Fruit fly (Drosophila melanogaster): ENCODE data around the gene PNUTS.
A peak's percentile ranks its signal among the peaks of the same experiment; 100 is the strongest.

PNUTS gene

dm6 chr2L:886743-887142, 16.5 kb downstream of the PNUTS start (continued):
- TF ChIP-seq CG11723 (GFP tag; optimal IDR thresholded peaks at IDR 0.05) = no peak
- TF ChIP-seq C15 (GFP tag; IDR thresholded peaks at IDR 0.05) = no peak
- TF ChIP-seq Usf (GFP tag; optimal IDR thresholded peaks at IDR 0.05) = no peak
- no peak for TF ChIP-seq NC2α (GFP tag; optimal IDR thresholded peaks at IDR 0.05)
- no peak for TF ChIP-seq prd (optimal IDR thresholded peaks at IDR 0.05)
- peak; percentile 27; the same call in 1 of the 3 replicates for TF ChIP-seq prd (GFP tag; IDR thresholded peaks at IDR 0.05)
- TF ChIP-seq lola (GFP tag; optimal IDR thresholded peaks at IDR 0.05) = no peak
- TF ChIP-seq CG13287 (GFP tag; IDR thresholded peaks at IDR 0.05; ENCODE audit: partially characterized antibody) = no peak
- no peak for TF ChIP-seq slbo (GFP tag; IDR thresholded peaks at IDR 0.05)
- TF ChIP-seq chif (GFP tag; optimal IDR thresholded peaks at IDR 0.05) = no peak
- TF ChIP-seq Aef1 (GFP tag; IDR thresholded peaks at IDR 0.05) = no peak
- TF ChIP-seq CG9876 (GFP tag; optimal IDR thresholded peaks at IDR 0.05) = no peak
- no peak for TF ChIP-seq Myb (GFP tag; optimal IDR thresholded peaks at IDR 0.05)
- TF ChIP-seq CG14965 (GFP tag; optimal IDR thresholded peaks at IDR 0.05; ENCODE audit: borderline replicate concordance) = no peak
- TF ChIP-seq Drgx (GFP tag; IDR thresholded peaks at IDR 0.05) = no peak
- no peak for TF ChIP-seq cas (GFP tag; IDR thresholded peaks at IDR 0.05)
- no peak for TF ChIP-seq MTF-1 (GFP tag; optimal IDR thresholded peaks at IDR 0.05; ENCODE audit: borderline replicate concordance)
- no peak for TF ChIP-seq tio (GFP tag; optimal IDR thresholded peaks at IDR 0.05)
- no peak for TF ChIP-seq sug (tag; optimal IDR thresholded peaks at IDR 0.05)
- TF ChIP-seq CG33213 (GFP tag; optimal IDR thresholded peaks at IDR 0.05) = no peak
- TF ChIP-seq CG5245 (GFP tag; optimal IDR thresholded peaks at IDR 0.05) = no peak
- no peak for TF ChIP-seq chinmo (GFP tag; IDR thresholded peaks at IDR 0.05; ENCODE audit: partially characterized antibody)
- TF ChIP-seq lov (optimal IDR thresholded peaks at IDR 0.05) = no peak
- no peak for TF ChIP-seq lov (GFP tag; IDR thresholded peaks at IDR 0.05)
- no peak for TF ChIP-seq CG12744 (GFP tag; optimal IDR thresholded peaks at IDR 0.05)
- TF ChIP-seq corto (GFP tag; optimal IDR thresholded peaks at IDR 0.05) = no peak
- no peak for TF ChIP-seq CG9932 (GFP tag; IDR thresholded peaks at IDR 0.05)
- no peak for TF ChIP-seq CG2875 (GFP tag; optimal IDR thresholded peaks at IDR 0.05)
- TF ChIP-seq H15 (GFP tag; IDR thresholded peaks at IDR 0.05) = no peak
- TF ChIP-seq CG10565 (GFP tag; optimal IDR thresholded peaks at IDR 0.05) = no peak
- no peak for TF ChIP-seq fd64A (GFP tag; optimal IDR thresholded peaks at IDR 0.05)
- peak; percentile 23; the same call in 1 of the 2 replicates for TF ChIP-seq lmd (GFP tag; IDR thresholded peaks at IDR 0.05)
- no peak for TF ChIP-seq slou (GFP tag; optimal IDR thresholded peaks at IDR 0.05)
- TF ChIP-seq CG15514 (GFP tag; optimal IDR thresholded peaks at IDR 0.05) = peak; percentile 18
- no peak for TF ChIP-seq CG11504 (tag; optimal IDR thresholded peaks at IDR 0.05)
- no peak for TF ChIP-seq CG15479 (GFP tag; optimal IDR thresholded peaks at IDR 0.05)
- TF ChIP-seq Neu2 (GFP tag; optimal IDR thresholded peaks at IDR 0.05; ENCODE audit: borderline replicate concordance) = no peak
- TF ChIP-seq CG32767 (GFP tag; IDR thresholded peaks at IDR 0.05) = no peak
- no peak for TF ChIP-seq org-1 (GFP tag; optimal IDR thresholded peaks at IDR 0.05)
- TF ChIP-seq ind (GFP tag; optimal IDR thresholded peaks at IDR 0.05) = peak; percentile 29
- peak; percentile 62 for TF ChIP-seq CG18599 (GFP tag; optimal IDR thresholded peaks at IDR 0.05)
- no peak for TF ChIP-seq gcm2 (GFP tag; optimal IDR thresholded peaks at IDR 0.05)
- TF ChIP-seq NC2β (GFP tag; optimal IDR thresholded peaks at IDR 0.05) = no peak
- no peak for TF ChIP-seq luna (GFP tag; optimal IDR thresholded peaks at IDR 0.05)
- TF ChIP-seq CG14710 (tag; optimal IDR thresholded peaks at IDR 0.05) = no peak
- no peak for TF ChIP-seq sr (GFP tag; IDR thresholded peaks at IDR 0.05)
- peak; percentile 16 for TF ChIP-seq fd96Cb (tag; optimal IDR thresholded peaks at IDR 0.05)
- TF ChIP-seq Lpt (GFP tag; optimal IDR thresholded peaks at IDR 0.05) = no peak
- no peak for TF ChIP-seq gfzf (GFP tag; optimal IDR thresholded peaks at IDR 0.05)
- TF ChIP-seq zen2 (GFP tag; IDR thresholded peaks at IDR 0.05; ENCODE audit: partially characterized antibody) = no peak
- no peak for TF ChIP-seq CG4360 (GFP tag; IDR thresholded peaks at IDR 0.05)
- no peak for TF ChIP-seq Max (GFP tag; optimal IDR thresholded peaks at IDR 0.05)

All from whole organism, embryonic.